Worm (Caenorhabditis elegans): ENCODE data around the gene txdc-12.1.

DNA sequence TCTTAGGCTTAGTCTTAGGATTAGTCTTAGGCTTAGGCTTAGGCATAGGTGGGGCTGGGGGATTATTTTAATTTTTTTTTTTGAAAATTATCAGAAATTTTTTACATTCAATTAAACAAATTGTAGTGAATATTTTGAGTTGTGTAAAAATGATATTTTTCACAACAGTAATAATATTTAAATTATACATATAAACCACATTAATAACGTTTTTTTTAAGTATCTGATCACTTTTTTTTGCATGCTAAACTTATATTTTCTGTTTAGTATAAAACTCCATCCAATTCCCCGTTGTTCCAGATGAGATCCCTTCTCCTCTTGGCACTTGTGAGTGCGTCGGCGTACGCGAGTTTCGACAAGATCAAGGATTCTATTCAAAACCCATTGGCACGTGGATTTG lies at the start of gene txdc-12.1:
- TF ChIP-seq lin-15B (tag; optimal IDR thresholded peaks at IDR 0.05) (no peak), fkh-10 (GFP tag; optimal IDR thresholded peaks at IDR 0.05) (no peak), ceh-28 (tag; optimal IDR thresholded peaks at IDR 0.05) (no peak), pha-4 (tag; optimal IDR thresholded peaks at IDR 0.05) (no peak), R02D3.7 (tag; optimal IDR thresholded peaks at IDR 0.05) (no peak)

Data from whole organism, L3 larva.